Worm (Caenorhabditis elegans) whole organism, L4/young adult: ENCODE measurements around the gene Y47D7A.11.

ENCODE experiments used
- W03F9.2 ChIP-seq: fragments of 150-350 bp; optimal IDR thresholded peaks from 2 replicates; lab custom pipeline; 2014; ENCODE audit warnings: missing biosample characterization, missing genetic modification characterization
- dao-5 ChIP-seq: sonication (generic microtip); optimal IDR thresholded peaks from 2 replicates; lab custom pipeline; 2016; ENCODE audit warnings: missing genotype, missing genetic modification characterization, moderate library complexity, missing compliant biosample characterization
- him-1 ChIP-seq: sonication (generic microtip); optimal IDR thresholded peaks from 2 replicates; lab custom pipeline; 2016; ENCODE audit warnings: missing genotype, missing genetic modification reagents, missing genetic modification characterization, missing compliant biosample characterization

DNA sequence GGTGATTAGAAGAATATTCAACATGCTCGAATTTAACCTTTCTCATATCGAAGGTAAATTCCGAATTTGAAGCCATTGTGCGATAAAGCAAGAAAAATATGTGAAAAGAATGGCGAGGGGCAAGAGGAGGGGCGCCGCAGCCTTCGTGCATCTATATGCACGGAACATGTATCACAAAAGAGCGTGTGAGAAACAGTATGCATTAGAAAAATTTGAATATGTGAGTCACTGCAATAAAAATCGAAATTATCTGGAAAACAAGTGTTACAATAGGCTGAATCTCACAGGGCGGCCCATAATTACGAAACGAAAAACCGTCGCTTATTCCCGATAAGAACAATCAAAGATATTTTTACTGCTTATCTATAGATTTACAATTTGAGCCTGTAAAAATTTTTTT is 26.2 kb downstream of the Y47D7A.11 start, which contains the start of gene F13A2.5:
- TF ChIP-seq W03F9.2 (tag; lab: Kevin White, UChicago) (no peak), him-1 (no peak), dao-5 (tag; lab: Kevin White, UChicago) (no peak)
